Worm (Caenorhabditis elegans) whole organism, mixed stage, embryonic: Measurements from ENCODE around the gene npp-26.
A peak's percentile ranks its signal among the peaks of the same experiment; 100 is the strongest.

Experiments used
- M03D4.4 ChIP-seq: sonication (generic microtip); optimal IDR thresholded peaks from 2 replicates; lab custom pipeline; 2017; ENCODE audit warnings: mild to moderate bottlenecking, missing genetic modification characterization, missing compliant biosample characterization
- bed-3 ChIP-seq: fragments of 200-800 bp; sonication (Bioruptor generic); optimal IDR thresholded peaks from 3 replicates; lab custom pipeline; 2018; ENCODE audit warnings: mild to moderate bottlenecking, missing genetic modification characterization, moderate library complexity, missing compliant biosample characterization
- blmp-1 ChIP-seq: fragments of 150-350 bp; optimal IDR thresholded peaks from 2 replicates; lab custom pipeline; 2014; ENCODE audit warnings: missing biosample characterization, missing genetic modification characterization
- ceh-39 ChIP-seq: fragments of 150-350 bp; optimal IDR thresholded peaks from 2 replicates; lab custom pipeline; 2014; ENCODE audit warnings: missing biosample characterization, missing genetic modification characterization
- ceh-43 ChIP-seq: fragments of 200-800 bp; sonication (Bioruptor generic); optimal IDR thresholded peaks from 2 replicates; lab custom pipeline; 2018; ENCODE audit warnings: mild to moderate bottlenecking, missing genetic modification characterization, moderate library complexity, missing compliant biosample characterization
- ceh-83 ChIP-seq: fragments of 200-800 bp; sonication (Bioruptor generic); optimal IDR thresholded peaks from 2 replicates; lab custom pipeline; 2018; ENCODE audit warnings: mild to moderate bottlenecking, missing genetic modification characterization, missing compliant biosample characterization
- ces-1 ChIP-seq: fragments of 150-350 bp; optimal IDR thresholded peaks from 2 replicates; lab custom pipeline; 2014; ENCODE audit warnings: missing biosample characterization, missing genetic modification reagents, missing genetic modification characterization
- cnd-1 ChIP-seq: fragments of 200-800 bp; sonication (Bioruptor generic); optimal IDR thresholded peaks from 2 replicates; lab custom pipeline; 2018; ENCODE audit warnings: mild to moderate bottlenecking, missing genetic modification characterization, missing compliant biosample characterization
- drap-1 ChIP-seq: fragments of 200-800 bp; sonication (Bioruptor generic); optimal IDR thresholded peaks from 3 replicates; lab custom pipeline; 2018; ENCODE audit warnings: mild to moderate bottlenecking, missing genetic modification characterization, missing compliant biosample characterization
- elt-1 ChIP-seq: sonication (generic microtip); optimal IDR thresholded peaks from 2 replicates; lab custom pipeline; 2017; ENCODE audit warnings: missing genetic modification characterization, mild to moderate bottlenecking, missing compliant biosample characterization, antibody characterized with exemption, moderate library complexity, borderline replicate concordance; ENCODE audit not compliant: insufficient read depth
- elt-3 ChIP-seq: fragments of 150-350 bp; optimal IDR thresholded peaks from 2 replicates; lab custom pipeline; 2014; ENCODE audit warnings: missing biosample characterization, missing genetic modification characterization
- flh-1 ChIP-seq: fragments of 200-800 bp; sonication (Bioruptor generic); optimal IDR thresholded peaks from 2 replicates; lab custom pipeline; 2018; ENCODE audit warnings: mild to moderate bottlenecking, missing genetic modification characterization, moderate library complexity, missing compliant biosample characterization
- ham-2 ChIP-seq: fragments of 200-800 bp; sonication (Bioruptor generic); optimal IDR thresholded peaks from 2 replicates; lab custom pipeline; 2018; ENCODE audit warnings: mild to moderate bottlenecking, missing genetic modification characterization, missing compliant biosample characterization
- hlh-1 ChIP-seq: fragments of 150-350 bp; optimal IDR thresholded peaks from 2 replicates; lab custom pipeline; 2014; ENCODE audit warnings: missing biosample characterization, missing genetic modification reagents, missing genetic modification characterization
- lin-13 ChIP-seq: fragments of 150-350 bp; optimal IDR thresholded peaks from 2 replicates; lab custom pipeline; 2014; ENCODE audit warnings: missing biosample characterization, missing genetic modification characterization
- lin-32 ChIP-seq: fragments of 200-800 bp; sonication (Bioruptor generic); optimal IDR thresholded peaks from 2 replicates; lab custom pipeline; 2018; ENCODE audit warnings: mild to moderate bottlenecking, missing genetic modification characterization, missing compliant biosample characterization
- lsy-2 ChIP-seq: fragments of 150-350 bp; optimal IDR thresholded peaks from 2 replicates; lab custom pipeline; 2014; ENCODE audit warnings: missing biosample characterization, missing genetic modification characterization
- mab-5 ChIP-seq: fragments of 150-350 bp; optimal IDR thresholded peaks from 2 replicates; lab custom pipeline; 2014; ENCODE audit warnings: missing biosample characterization, missing genetic modification characterization
- mep-1 ChIP-seq: fragments of 150-350 bp; optimal IDR thresholded peaks from 2 replicates; lab custom pipeline; 2017; ENCODE audit warnings: missing biosample characterization, missing genetic modification reagents, missing genetic modification characterization, inconsistent platforms
- mls-2 ChIP-seq: sonication (generic microtip); optimal IDR thresholded peaks from 2 replicates; lab custom pipeline; 2016; ENCODE audit warnings: mild to moderate bottlenecking, missing genetic modification characterization, moderate library complexity, missing compliant biosample characterization
- nhr-12 ChIP-seq: fragments of 150-350 bp; optimal IDR thresholded peaks from 2 replicates; lab custom pipeline; 2014; ENCODE audit warnings: missing biosample characterization, missing genetic modification characterization
- nhr-2 ChIP-seq: fragments of 150-350 bp; optimal IDR thresholded peaks from 2 replicates; lab custom pipeline; 2014; ENCODE audit warnings: missing biosample characterization, missing genetic modification characterization
- nhr-237 ChIP-seq: fragments of 150-350 bp; optimal IDR thresholded peaks from 2 replicates; lab custom pipeline; 2014; ENCODE audit warnings: missing biosample characterization, missing genetic modification characterization
- nhr-28 ChIP-seq: fragments of 150-350 bp; optimal IDR thresholded peaks from 2 replicates; lab custom pipeline; 2014; ENCODE audit warnings: missing biosample characterization, missing genetic modification characterization
- nhr-76 ChIP-seq: sonication (generic microtip); optimal IDR thresholded peaks from 2 replicates; lab custom pipeline; 2017; ENCODE audit warnings: missing biosample characterization, missing genetic modification characterization
- pha-4 ChIP-seq: fragments of 150-350 bp; optimal IDR thresholded peaks from 2 replicates; lab custom pipeline; 2018; ENCODE audit warnings: missing biosample characterization, missing genetic modification reagents, missing genetic modification characterization
- sem-2 ChIP-seq: fragments of 200-800 bp; sonication (Bioruptor generic); optimal IDR thresholded peaks from 2 replicates; lab custom pipeline; 2018; ENCODE audit warnings: mild to moderate bottlenecking, missing genetic modification characterization, missing compliant biosample characterization
- snpc-4 ChIP-seq: fragments of 150-350 bp; optimal IDR thresholded peaks from 2 replicates; lab custom pipeline; 2014; ENCODE audit warnings: missing biosample characterization, missing genetic modification characterization
- sptf-1 ChIP-seq: sonication (generic microtip); optimal IDR thresholded peaks from 2 replicates; lab custom pipeline; 2017; ENCODE audit warnings: mild to moderate bottlenecking, missing genetic modification characterization, moderate library complexity, missing compliant biosample characterization
- tbx-8 ChIP-seq: fragments of 200-800 bp; sonication (Bioruptor generic); optimal IDR thresholded peaks from 2 replicates; lab custom pipeline; 2018; ENCODE audit warnings: mild to moderate bottlenecking, missing genetic modification characterization, moderate library complexity, missing compliant biosample characterization
- unc-120 ChIP-seq: sonication (generic microtip); optimal IDR thresholded peaks from 2 replicates; lab custom pipeline; 2017; ENCODE audit warnings: missing genetic modification characterization, missing compliant biosample characterization; ENCODE audit not compliant: poor library complexity, severe bottlenecking
- unc-39 ChIP-seq: fragments of 150-350 bp; optimal IDR thresholded peaks from 2 replicates; lab custom pipeline; 2014; ENCODE audit warnings: missing biosample characterization, missing genetic modification characterization
- unc-62 ChIP-seq: fragments of 150-350 bp; optimal IDR thresholded peaks from 2 replicates; lab custom pipeline; 2014; ENCODE audit warnings: missing biosample characterization, missing genetic modification reagents, missing genetic modification characterization
- zip-8 ChIP-seq: fragments of 150-350 bp; optimal IDR thresholded peaks from 2 replicates; lab custom pipeline; 2014; ENCODE audit warnings: missing biosample characterization, missing genetic modification characterization
- ztf-11 ChIP-seq: fragments of 150-350 bp; optimal IDR thresholded peaks from 2 replicates; lab custom pipeline; 2014; ENCODE audit warnings: missing biosample characterization, missing genetic modification characterization

Gene npp-26

ce11 chrIV:4749728-4750278 is 14.7 kb upstream of the npp-26 start, which contains the start of the genes rpl-20 and Y17G9B.5:
rpl-20 (minus strand) TSS chrIV:4749778.
Y17G9B.5 (plus strand) TSS chrIV:4750240.
- peak; percentile 66 for TF ChIP-seq bed-3 (GFP tag; lab: Kevin White, UChicago)
- no peak for TF ChIP-seq unc-39
- TF ChIP-seq nhr-28, result peak; percentile 86
- TF ChIP-seq flh-1, result no peak
- TF ChIP-seq elt-3 (tag; lab: Kevin White, UChicago), result peak; percentile 88
- TF ChIP-seq ceh-83 (GFP tag; lab: Kevin White, UChicago), result peak; percentile 87
- TF ChIP-seq tbx-8 (GFP tag; lab: Kevin White, UChicago), result peak; percentile 89
- no peak for TF ChIP-seq snpc-4 (tag; lab: Kevin White, UChicago)
- TF ChIP-seq sem-2 (GFP tag; lab: Kevin White, UChicago), result peak; percentile 54
- TF ChIP-seq sptf-1, result peak; percentile 97
- peak; percentile 78 for TF ChIP-seq lin-32
- no peak for TF ChIP-seq zip-8
- TF ChIP-seq blmp-1, result peak; percentile 33
- TF ChIP-seq unc-62, result peak; percentile 87
- TF ChIP-seq lin-13 (tag; lab: Kevin White, UChicago), result peak; percentile 100
- TF ChIP-seq nhr-76 (tag; lab: Kevin White, UChicago), result peak; percentile 13
- TF ChIP-seq ztf-11 (tag; lab: Kevin White, UChicago), result peak; percentile 84
- peak; percentile 96 for TF ChIP-seq ces-1
- TF ChIP-seq elt-1 (tag; lab: Kevin White, UChicago), result peak; percentile 67
- TF ChIP-seq nhr-237, result peak; percentile 99
- peak; percentile 88 for TF ChIP-seq ceh-43 (GFP tag; lab: Kevin White, UChicago)
- TF ChIP-seq nhr-2 (tag; lab: Kevin White, UChicago), result peak; percentile 61
- TF ChIP-seq pha-4, result peak; percentile 100
- TF ChIP-seq M03D4.4 (tag; lab: Kevin White, UChicago), result peak; percentile 94
- peak; percentile 73 for TF ChIP-seq hlh-1 (tag; lab: Kevin White, UChicago)
- peak; percentile 91 for TF ChIP-seq mls-2 (tag; lab: Kevin White, UChicago)
- TF ChIP-seq mab-5, result peak; percentile 89
- no peak for TF ChIP-seq nhr-12 (tag; lab: Kevin White, UChicago)
- peak; percentile 100 for TF ChIP-seq ceh-39 (tag; lab: Kevin White, UChicago)
- TF ChIP-seq mep-1 (tag; lab: Kevin White, UChicago), result peak; percentile 100
- peak; percentile 100 for TF ChIP-seq lsy-2 (tag; lab: Kevin White, UChicago)
- peak; percentile 92 for TF ChIP-seq ham-2 (GFP tag; lab: Kevin White, UChicago)
- TF ChIP-seq drap-1 (GFP tag; lab: Kevin White, UChicago), result peak; percentile 93
- peak; percentile 86 for TF ChIP-seq unc-120
- TF ChIP-seq cnd-1 (tag; lab: Kevin White, UChicago), result peak; percentile 95

ce11 chrIV:4751814-4752213 is 12.7 kb upstream of the npp-26 start, which contains the start of gene Y17G9B.4:
Y17G9B.4 (plus strand) TSS chrIV:4752119.
- TF ChIP-seq ces-1, result no peak
- no peak for TF ChIP-seq mep-1 (tag; lab: Kevin White, UChicago)
- no peak for TF ChIP-seq mab-5
- TF ChIP-seq drap-1 (GFP tag; lab: Kevin White, UChicago), result no peak
- TF ChIP-seq flh-1, result no peak
- no peak for TF ChIP-seq nhr-76 (tag; lab: Kevin White, UChicago)
- no peak for TF ChIP-seq lin-13 (tag; lab: Kevin White, UChicago)
- TF ChIP-seq zip-8, result no peak

ce11 chrIV:4755929-4756655 is 8.4 kb upstream of the npp-26 start, which contains the start of the genes fbxb-77 and Y17G9B.11:
fbxb-77 (minus strand) TSS chrIV:4756157.
Y17G9B.11 (plus strand) TSS chrIV:4756605.
- TF ChIP-seq unc-120 (no peak), ces-1 (peak; percentile 10), mls-2 (tag; lab: Kevin White, UChicago) (peak; percentile 38), cnd-1 (tag; lab: Kevin White, UChicago) (peak; percentile 71)
